Worm (Caenorhabditis elegans): Measurements from ENCODE around the gene F14D7.9.

DNA sequence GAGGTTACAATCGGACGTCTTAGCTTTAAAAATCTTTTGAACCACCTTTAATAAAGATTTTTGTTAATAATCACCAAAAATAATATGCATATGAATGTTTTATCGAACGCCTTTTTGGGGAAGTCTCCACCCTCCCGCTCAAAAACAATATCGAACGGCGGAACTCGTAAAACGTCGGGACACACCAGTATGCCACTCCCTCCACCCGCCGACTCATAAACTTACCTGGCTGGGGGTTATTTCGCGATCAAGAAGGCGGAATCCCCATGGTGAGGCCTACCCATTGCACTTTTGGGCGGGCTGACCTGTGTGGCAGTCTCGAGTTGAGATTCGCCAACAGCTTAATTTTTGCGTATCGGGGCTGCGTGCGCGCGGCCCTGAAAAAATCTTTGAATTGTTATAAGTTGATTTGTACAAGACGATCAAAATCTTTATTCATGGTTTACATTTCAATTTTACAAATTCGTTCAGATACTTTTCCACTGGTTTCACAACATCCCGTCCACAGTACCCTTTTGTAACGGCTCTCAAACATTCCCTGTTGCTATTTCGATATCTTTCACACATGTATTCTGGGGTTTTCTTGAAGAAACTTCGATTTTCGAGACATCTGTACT, 27.1 kb upstream of the F14D7.9 start:
- no peak for TF ChIP-seq ama-1 (optimal IDR thresholded peaks at IDR 0.05)
- TF ChIP-seq scrt-1 (GFP tag; IDR thresholded peaks at IDR 0.05) = no peak
- no peak for TF ChIP-seq F13C5.2 (tag; optimal IDR thresholded peaks at IDR 0.05)
- no peak for TF ChIP-seq ets-7 (tag; optimal IDR thresholded peaks at IDR 0.05)
- TF ChIP-seq tbx-11 (GFP tag; IDR thresholded peaks at IDR 0.05) = no peak
- no peak for TF ChIP-seq hmbx-1 (tag; optimal IDR thresholded peaks at IDR 0.05)
- no peak for TF ChIP-seq tbx-37 (GFP tag; conservative IDR thresholded peaks at IDR 0.05)
